Worm (Caenorhabditis elegans) whole organism, L3 larva: ENCODE measurements around the gene sdhb-1.

Source experiments
- daf-12 ChIP-seq: fragments of 150-350 bp; optimal IDR thresholded peaks from 2 replicates; lab custom pipeline; 2014; ENCODE audit warnings: missing biosample characterization, missing genetic modification reagents, missing genetic modification characterization
- elt-3 ChIP-seq, 3 experiments: fragments of 150-350 bp in 1 of 3; sonication (generic microtip) in 2 of 3; optimal IDR thresholded peaks; 2 replicates in 2 of 3; 4 replicates in 1 of 3; lab custom pipeline; 2014 to 2017; ENCODE audit warnings: missing biosample characterization in 3 of 3, missing genetic modification characterization in 3 of 3
- nhr-28 ChIP-seq: fragments of 150-350 bp; optimal IDR thresholded peaks from 2 replicates; lab custom pipeline; 2014; ENCODE audit warnings: missing biosample characterization, missing genetic modification characterization
- nhr-77 ChIP-seq: fragments of 150-350 bp; optimal IDR thresholded peaks from 2 replicates; lab custom pipeline; 2014; ENCODE audit warnings: missing biosample characterization, missing genetic modification characterization
- pha-4 ChIP-seq: fragments of 150-350 bp; optimal IDR thresholded peaks from 2 replicates; lab custom pipeline; 2014; ENCODE audit warnings: missing biosample characterization, missing genetic modification reagents, missing genetic modification characterization
- unc-39 ChIP-seq: sonication (generic microtip); optimal IDR thresholded peaks from 4 replicates; lab custom pipeline; 2017; ENCODE audit warnings: missing biosample characterization, missing genetic modification characterization

ce11 chrII:9310204-9310603, 42.3 kb downstream of the sdhb-1 start, which contains the start of gene cam-1:
- TF ChIP-seq pha-4 (tag; lab: Kevin White, UChicago) (no peak), unc-39 (no peak), daf-12 (no peak), nhr-77 (tag; lab: Kevin White, UChicago) (no peak), elt-3 (tag; optimal IDR thresholded peaks at IDR 0.05; lab: Kevin White, UChicago) (no peak), nhr-28 (tag; lab: Kevin White, UChicago) (no peak)
